Worm (Caenorhabditis elegans) whole organism, dauer: ENCODE measurements around the gene gad-3.

ENCODE experiments used
- unc-62 ChIP-seq: sonication (generic microtip); optimal IDR thresholded peaks from 2 replicates; lab custom pipeline; 2017; ENCODE audit warnings: missing biosample characterization, missing genetic modification reagents, missing genetic modification characterization

The gad-3 gene

DNA sequence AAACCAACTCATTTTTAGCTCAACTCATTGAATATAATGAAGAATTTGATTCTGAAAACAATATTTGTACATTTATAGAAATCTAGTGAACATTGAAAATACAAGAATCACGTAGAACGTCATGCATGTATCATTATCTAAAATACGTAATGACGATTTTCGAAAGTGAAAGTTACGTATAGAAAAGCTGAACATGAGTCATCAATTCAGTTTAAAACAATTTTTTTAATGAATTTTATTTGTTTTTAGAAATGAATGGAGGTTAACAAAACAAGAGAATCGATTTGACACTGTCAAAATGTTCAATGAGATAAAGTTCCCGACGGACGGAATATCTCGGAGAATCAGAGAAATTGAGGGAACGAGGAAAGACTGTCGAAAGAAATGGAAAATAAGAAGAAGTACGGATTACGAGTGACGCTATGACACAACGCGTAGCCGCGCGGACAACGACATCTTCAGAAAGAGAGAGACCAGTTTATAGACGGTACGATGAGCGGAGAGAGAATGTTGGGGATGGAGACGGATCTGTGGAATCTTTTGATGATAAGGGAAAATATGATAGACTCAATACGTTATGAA, 9.0 kb upstream of the gad-3 start, which contains the start of gene ptr-1:
TSS of gene ptr-1 (minus strand) at position 51 of the 582 bp plus-strand sequence.
- TF ChIP-seq unc-62 (GFP tag; lab: Kevin White, UChicago) = no peak

DNA sequence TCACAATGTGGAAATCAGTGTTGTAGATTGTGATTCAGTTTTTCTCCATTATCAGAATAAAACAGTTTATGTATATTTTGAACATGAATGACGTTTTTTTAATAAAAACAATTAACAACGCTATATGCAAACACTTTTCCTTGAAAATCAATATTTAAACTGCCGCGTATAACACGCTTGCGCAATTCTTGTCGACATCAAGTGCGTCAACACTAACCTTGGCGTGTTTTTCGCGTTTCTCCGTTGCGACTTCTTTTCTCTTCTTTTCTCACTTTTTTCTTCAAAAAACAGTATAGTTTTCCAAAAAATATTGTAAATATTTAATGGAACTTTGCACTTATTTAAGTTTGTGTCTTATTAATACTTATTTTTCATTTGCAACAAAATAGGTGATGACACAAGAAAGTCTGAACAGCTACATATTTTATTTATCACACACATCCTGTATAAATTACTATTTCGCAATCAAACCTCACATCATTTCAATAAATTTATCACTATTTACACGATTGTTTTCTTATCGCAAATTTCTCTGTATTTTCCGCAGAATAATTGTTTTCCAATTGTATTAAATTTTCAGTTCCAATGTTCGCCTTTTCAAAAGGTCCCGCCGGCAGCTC, 2.5 kb upstream of the gad-3 start, which contains the start of gene spas-1:
TSS of gene spas-1 (plus strand) at position 572 of the 620 bp plus-strand sequence.
- no peak for TF ChIP-seq unc-62 (GFP tag; lab: Kevin White, UChicago)

DNA sequence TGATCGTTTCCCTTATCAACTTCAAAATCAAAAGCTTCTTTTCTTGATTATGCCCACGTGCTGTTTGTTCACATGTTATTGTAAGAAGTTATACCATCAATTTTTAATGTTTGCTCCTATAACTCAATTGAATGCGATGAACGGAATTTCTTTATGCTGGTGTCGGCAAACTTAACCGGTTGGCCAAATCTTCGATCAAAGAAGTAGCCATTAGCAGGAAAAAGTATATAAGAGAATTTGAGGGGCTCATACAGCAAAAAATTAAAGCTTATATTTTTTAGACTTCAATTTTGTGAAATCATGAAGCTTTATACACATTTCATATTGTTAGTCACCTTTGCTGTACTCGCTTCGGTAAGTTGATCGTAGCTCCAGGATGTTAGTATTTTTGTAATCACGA, 984 bp upstream of the gad-3 start, which contains the start of gene pqn-16:
TSS of gene pqn-16 (plus strand) at position 301 of the 400 bp plus-strand sequence.
- no peak for TF ChIP-seq unc-62 (GFP tag; lab: Kevin White, UChicago)

DNA sequence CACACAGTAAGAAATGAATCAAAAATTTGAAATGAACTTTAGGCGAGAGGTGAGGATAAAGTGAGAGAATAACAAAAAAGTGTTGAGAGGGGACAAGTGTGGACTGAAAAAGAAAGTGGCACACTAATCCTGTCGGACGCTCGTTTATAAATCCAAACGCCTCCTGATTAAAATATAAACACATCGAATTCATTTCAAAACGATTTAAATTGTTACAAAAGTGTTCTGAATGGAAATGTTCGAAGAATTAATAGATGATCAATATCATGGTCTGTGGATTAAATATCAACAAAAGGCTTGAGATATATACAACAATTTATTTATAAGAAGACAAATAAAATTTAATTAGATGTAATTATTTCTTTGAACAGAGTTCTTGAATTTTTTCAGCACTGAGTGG, 4.7 kb downstream of the gad-3 start, which contains the start of gene B0222.11:
TSS of gene B0222.11 (minus strand) at position 101 of the 400 bp plus-strand sequence.
- TF ChIP-seq unc-62 (GFP tag; lab: Kevin White, UChicago) = no peak

DNA sequence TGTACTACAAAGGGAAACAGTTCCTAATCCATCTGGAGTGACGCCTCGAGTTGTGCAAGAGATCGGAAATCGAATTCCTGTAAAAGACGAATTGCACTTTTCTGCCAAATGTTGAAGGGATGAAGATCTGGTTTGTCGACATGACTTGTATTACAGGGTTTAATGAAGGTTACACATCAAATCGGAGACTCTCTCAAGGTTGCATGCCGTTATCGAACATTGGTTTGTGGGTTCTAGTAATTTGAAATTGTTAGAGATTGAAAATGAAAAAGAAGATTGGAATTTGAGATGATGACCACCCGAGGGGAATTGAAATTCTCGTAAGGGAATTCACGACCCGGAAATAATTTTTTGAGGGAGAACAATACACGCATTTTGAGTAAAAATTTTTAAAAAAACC, 6.5 kb downstream of the gad-3 start:
- TF ChIP-seq unc-62 (GFP tag; lab: Kevin White, UChicago) = no peak

DNA sequence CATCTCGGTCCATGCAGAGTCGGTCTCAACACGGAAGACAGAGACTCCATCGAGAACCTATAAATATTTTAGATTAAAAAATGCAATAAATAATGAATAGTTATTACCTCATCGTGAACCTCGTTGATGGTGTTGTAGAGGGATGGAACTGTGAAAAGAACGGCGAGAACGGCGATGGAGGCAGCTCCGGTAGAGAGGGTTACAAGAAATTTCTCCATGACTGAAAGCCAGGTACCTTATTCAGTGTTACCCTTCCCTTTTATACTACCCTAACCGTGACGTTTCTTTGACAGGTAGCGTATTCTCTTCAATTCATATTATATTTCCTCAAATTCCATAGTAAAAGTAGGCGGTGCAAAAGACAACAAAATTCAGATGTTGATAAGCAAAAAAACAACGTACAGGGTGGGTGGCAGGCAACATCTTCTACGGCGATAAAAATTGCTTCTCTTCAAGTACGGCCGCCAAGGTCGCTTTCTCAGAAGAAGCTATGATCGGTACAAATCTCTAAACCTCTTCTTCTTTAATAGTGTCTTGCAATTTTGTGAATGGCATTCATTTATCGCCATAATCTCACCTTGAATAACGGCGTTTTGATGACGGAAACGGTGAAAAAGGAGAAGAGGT, 7.6 kb downstream of the gad-3 start, which contains the start of gene col-10:
TSS of gene col-10 (minus strand) at position 235 of the 627 bp plus-strand sequence.
- TF ChIP-seq unc-62 (GFP tag; lab: Kevin White, UChicago) = no peak

DNA sequence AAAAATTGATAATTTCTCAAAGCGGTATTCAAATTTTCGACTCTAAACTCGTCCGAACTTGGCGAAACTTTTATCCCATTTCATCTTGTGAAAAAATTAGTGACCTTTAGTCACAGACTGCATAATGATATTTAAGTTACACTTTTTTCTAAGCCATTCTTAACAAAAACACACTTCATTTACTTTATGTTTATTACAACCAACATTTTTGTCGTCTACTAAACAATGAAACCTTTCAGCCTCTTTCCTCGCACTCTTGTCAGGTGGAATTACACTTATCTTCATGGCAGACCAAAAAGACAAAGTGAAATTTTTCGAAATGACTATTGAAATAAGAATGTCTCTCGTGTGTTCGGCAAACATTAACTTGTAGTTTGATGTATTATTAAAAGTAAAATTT, 8.9 kb downstream of the gad-3 start:
- TF ChIP-seq unc-62 (GFP tag; lab: Kevin White, UChicago) = no peak

DNA sequence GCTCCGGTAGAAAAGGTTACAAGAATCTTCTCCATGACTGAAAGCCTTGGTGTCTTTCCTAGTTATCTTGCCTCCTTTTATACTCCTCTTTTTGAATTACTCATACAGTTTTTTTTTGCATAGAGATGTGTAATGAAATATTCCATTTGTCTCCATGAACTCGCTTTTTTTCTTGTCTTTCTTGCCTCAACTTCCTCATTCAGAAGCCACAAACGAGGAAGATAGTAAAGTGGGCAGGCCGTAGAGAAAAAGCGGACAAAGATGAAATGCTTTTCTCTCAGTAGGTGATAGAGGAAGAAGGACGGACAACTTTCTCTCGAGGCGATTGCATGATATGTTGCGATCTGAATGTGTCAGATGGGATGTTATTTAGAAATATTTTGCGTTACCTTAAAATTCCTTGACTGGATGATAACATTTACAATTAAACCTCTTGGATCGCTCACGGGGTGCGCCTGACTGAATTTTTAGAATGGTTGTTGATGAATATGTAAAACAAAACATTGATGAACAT, 9.8 kb downstream of the gad-3 start, which contains the start of gene col-145:
TSS of gene col-145 (minus strand) at position 51 of the 514 bp plus-strand sequence.
- no peak for TF ChIP-seq unc-62 (GFP tag; lab: Kevin White, UChicago)

DNA sequence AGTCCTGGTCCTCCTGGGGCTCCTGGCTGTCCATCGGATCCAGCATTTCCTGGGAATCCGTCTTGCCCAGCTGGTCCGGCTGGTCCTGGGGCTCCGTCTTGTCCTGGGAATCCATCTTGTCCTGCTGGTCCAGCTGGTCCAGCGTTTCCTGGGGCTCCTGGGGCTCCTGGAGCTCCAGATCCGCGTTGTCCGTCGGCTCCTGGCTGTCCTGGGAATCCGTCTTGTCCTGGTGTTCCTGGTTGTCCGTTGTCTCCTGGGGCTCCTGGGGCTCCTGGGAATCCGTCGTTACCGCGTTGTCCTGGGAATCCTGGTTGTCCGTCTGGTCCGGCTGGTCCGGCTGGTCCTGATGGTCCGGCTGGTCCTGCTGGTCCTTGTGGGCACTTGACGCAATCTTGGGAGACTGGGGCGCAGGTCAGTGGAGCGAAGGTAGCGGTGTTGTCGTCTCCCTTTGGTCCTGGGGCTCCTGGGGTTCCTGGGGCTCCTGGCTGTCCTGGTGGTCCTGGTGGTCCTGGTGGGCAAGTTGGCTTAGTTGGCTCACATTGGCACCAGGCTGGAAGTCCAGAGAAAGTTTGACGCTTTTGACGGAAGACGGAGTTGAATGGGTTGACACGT, 10.6 kb downstream of the gad-3 start:
- no peak for TF ChIP-seq unc-62 (GFP tag; lab: Kevin White, UChicago)

DNA sequence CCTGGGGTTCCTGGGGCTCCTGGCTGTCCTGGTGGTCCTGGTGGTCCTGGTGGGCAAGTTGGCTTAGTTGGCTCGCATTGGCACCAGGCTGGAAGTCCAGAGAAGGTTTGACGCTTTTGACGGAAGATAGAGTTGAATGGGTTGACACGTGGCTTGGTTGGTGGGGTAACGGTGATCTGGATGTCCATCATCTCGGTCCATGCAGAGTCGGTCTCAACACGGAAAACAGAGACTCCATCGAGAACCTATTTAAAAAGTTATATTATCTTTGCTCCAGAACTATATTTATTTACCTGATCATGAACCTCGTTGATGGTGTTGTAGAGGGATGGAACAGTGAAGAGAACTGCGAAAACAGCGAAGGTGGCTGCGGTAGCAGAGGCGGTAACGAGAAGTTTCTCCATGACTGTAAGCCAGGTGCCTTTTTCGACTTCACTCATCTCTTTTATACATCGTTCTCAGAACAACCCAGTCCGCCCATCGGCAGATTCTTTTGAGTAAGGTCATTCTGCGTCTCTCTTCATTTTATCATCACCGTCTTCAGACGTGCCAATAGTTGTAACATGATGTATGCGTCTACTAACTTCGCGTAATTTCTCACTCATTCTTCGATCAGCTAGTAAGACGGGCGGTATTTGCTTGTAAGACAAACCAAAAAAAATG, 12.4 kb downstream of the gad-3 start, which contains the start of gene col-144:
TSS of gene col-144 (minus strand) at position 419 of the 663 bp plus-strand sequence.
- no peak for TF ChIP-seq unc-62 (GFP tag; lab: Kevin White, UChicago)

DNA sequence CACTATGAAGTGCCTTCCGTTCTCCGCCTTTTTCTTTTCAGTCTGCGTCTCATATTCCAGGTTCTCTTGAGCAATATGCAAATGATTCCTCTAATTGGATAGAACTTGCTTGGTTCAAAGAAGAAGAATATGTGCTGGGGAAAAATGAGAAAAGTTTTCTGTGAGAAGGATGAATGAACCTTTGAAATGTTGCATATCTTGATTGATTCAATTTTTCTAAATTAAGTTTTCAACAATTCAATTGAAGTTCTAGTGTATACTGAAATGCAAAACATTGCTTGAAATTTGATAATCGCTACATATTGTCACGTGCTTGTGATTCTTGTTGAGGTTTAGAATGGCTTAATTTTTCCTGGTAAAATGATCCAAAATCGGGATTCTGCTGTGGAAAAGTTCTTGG, 15.2 kb downstream of the gad-3 start:
- TF ChIP-seq unc-62 (GFP tag; lab: Kevin White, UChicago) = no peak

DNA sequence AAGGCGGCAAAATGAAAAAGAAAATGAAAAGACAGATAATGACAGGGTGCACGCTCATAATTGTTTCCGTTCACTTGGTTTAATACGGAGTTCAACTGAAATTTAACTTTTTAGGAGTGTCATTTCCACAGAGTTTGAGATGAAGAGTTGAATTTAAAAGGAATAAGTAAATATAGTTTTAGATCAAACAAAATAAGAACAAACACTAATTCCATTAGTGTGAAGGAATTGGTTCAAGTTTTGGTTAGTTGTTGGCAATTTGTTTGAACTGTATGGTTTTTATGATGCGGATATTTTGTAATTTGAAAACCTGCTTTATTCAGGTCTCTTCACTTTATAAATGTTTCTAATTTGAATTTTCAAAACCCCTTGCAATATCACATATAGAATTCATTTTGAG, 16.1 kb downstream of the gad-3 start, which contains the start of gene B0222.15:
TSS of gene B0222.15 (minus strand) at position 101 of the 400 bp plus-strand sequence.
- no peak for TF ChIP-seq unc-62 (GFP tag; lab: Kevin White, UChicago)

DNA sequence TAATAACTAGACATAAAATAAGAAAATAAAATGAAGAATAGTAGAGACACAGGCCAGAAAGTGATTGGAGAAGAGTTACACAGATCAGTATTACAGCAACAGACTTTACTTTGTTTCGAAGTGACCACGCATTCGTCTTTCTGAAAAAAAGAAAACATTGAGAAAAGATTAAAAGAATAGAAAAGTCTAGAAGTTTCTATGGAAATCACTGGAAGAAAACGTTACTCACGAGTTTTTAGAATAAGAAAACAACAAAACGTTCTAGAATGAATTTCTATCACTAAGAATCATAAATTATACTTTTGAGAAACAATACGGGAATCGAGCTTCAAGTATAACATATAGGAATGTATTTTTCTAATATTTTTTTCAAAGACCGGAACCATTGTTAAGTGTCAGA, 17.2 kb downstream of the gad-3 start:
- no peak for TF ChIP-seq unc-62 (GFP tag; lab: Kevin White, UChicago)

DNA sequence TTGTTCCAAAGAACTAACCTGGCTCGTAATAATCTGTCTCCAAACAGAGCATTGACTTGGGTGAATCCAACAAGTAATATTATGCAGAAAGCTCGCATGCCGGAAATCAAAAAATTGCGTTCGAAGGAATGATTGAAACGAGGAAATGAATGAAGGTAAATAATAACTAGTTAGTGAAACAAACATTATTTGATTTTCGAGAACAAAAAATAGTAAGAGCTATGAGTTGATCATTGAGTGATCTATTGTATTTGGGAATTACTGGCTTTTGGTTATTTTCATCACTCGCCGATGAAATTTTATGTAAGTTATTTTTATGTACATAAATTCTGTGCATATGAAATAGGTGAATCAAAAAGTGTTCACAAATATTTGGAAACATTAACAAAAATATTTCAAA, 18.0 kb downstream of the gad-3 start, which contains the start of gene B0222.5:
TSS of gene B0222.5 (minus strand) at position 101 of the 400 bp plus-strand sequence.
- TF ChIP-seq unc-62 (GFP tag; lab: Kevin White, UChicago) = no peak

DNA sequence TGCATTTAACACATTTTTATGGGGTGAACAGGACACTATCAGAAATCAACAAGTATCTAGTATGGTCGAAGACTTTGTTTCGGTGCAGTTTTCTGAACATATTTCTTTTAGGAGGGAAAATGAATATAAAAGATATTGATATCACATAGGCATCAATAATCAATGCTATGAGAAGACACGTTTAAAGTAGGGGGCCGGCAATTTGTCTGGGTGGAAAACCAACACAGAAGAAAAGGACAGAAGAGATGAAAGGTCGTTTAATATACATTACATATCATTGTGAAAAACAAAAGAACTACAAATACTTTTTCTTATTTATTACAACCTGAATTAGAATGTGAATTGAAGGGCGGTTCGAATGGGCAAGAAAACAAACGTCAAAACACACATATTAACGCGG, 20.5 kb downstream of the gad-3 start:
- TF ChIP-seq unc-62 (GFP tag; lab: Kevin White, UChicago) = no peak
